Worm (Caenorhabditis elegans): ENCODE data around the gene srw-66.
A peak's percentile ranks its signal among the peaks of the same experiment; 100 is the strongest.

srw-66 gene

ce11 chrII:1246855-1247259 lies 24.9 kb downstream of the srw-66 start (continued):
- no peak for TF ChIP-seq madf-2 (tag; optimal IDR thresholded peaks at IDR 0.05)
- no peak for TF ChIP-seq pax-1 (tag; optimal IDR thresholded peaks at IDR 0.05)
- TF ChIP-seq nhr-232 (tag; optimal IDR thresholded peaks at IDR 0.05): no peak
- peak; percentile 95 for TF ChIP-seq ref-2 (tag; optimal IDR thresholded peaks at IDR 0.05)
- TF ChIP-seq tbx-2 (tag; optimal IDR thresholded peaks at IDR 0.05): peak; percentile 86
- no peak for TF ChIP-seq ttx-3 (tag; optimal IDR thresholded peaks at IDR 0.05)
- TF ChIP-seq pat-9 (tag; optimal IDR thresholded peaks at IDR 0.05): no peak
- peak; percentile 67 for TF ChIP-seq ceh-2 (tag; optimal IDR thresholded peaks at IDR 0.05)
- no peak for TF ChIP-seq pqm-1 (tag; optimal IDR thresholded peaks at IDR 0.05)
- no peak for TF ChIP-seq K09A11.1 (tag; optimal IDR thresholded peaks at IDR 0.05; ENCODE audit: insufficient read depth)
- peak; percentile 39 for TF ChIP-seq unc-86 (tag; optimal IDR thresholded peaks at IDR 0.05)
- TF ChIP-seq sox-4 (tag; optimal IDR thresholded peaks at IDR 0.05): peak; percentile 23
- no peak for TF ChIP-seq hlh-13 (GFP tag; optimal IDR thresholded peaks at IDR 0.05)
- no peak for TF ChIP-seq pag-3 (tag; optimal IDR thresholded peaks at IDR 0.05; ENCODE audit: borderline replicate concordance)
- no peak for TF ChIP-seq gmeb-2 (tag; optimal IDR thresholded peaks at IDR 0.05)
- TF ChIP-seq C08G9.2 (tag; optimal IDR thresholded peaks at IDR 0.05): peak; percentile 68

- TF ChIP-seq nfya-1 (tag; optimal IDR thresholded peaks at IDR 0.05) (no peak), madf-2 (tag; optimal IDR thresholded peaks at IDR 0.05) (no peak), ceh-6 (GFP tag; optimal IDR thresholded peaks at IDR 0.05) (no peak)
Measured at ce11 chrII:1245783-1246182, 25.9 kb downstream of the srw-66 start.

ce11 chrII:1244420-1244959 lies 27.2 kb downstream of the srw-66 start:
- no peak for TF ChIP-seq C38D4.7 (GFP tag; optimal IDR thresholded peaks at IDR 0.05)
- peak; percentile 28 for TF ChIP-seq mec-3 (tag; optimal IDR thresholded peaks at IDR 0.05; ENCODE audit: borderline replicate concordance)
- no peak for TF ChIP-seq che-1 (tag; optimal IDR thresholded peaks at IDR 0.05)
- no peak for TF ChIP-seq gmeb-2 (tag; optimal IDR thresholded peaks at IDR 0.05)
- TF ChIP-seq madf-2 (tag; optimal IDR thresholded peaks at IDR 0.05): no peak
- no peak for TF ChIP-seq unc-3 (GFP tag; conservative IDR thresholded peaks at IDR 0.05)
- TF ChIP-seq unc-3 (tag; optimal IDR thresholded peaks at IDR 0.05): no peak
- no peak for TF ChIP-seq lin-11 (tag; optimal IDR thresholded peaks at IDR 0.05)
- TF ChIP-seq C08G9.2 (tag; optimal IDR thresholded peaks at IDR 0.05): peak; percentile 2

ce11 chrII:1242475-1242874 lies 29.2 kb downstream of the srw-66 start:
- TF ChIP-seq zip-5 (tag; optimal IDR thresholded peaks at IDR 0.05): no peak
- no peak for TF ChIP-seq odd-2 (tag; optimal IDR thresholded peaks at IDR 0.05)
- no peak for TF ChIP-seq pros-1 (tag; optimal IDR thresholded peaks at IDR 0.05)
- no peak for TF ChIP-seq ama-1 (optimal IDR thresholded peaks at IDR 0.05)
- no peak for TF ChIP-seq npax-4 (tag; optimal IDR thresholded peaks at IDR 0.05)
- TF ChIP-seq ztf-16 (tag; optimal IDR thresholded peaks at IDR 0.05): peak; percentile 39
- no peak for TF ChIP-seq nhr-232 (tag; optimal IDR thresholded peaks at IDR 0.05)
- peak; percentile 23 for TF ChIP-seq dve-1 (tag; optimal IDR thresholded peaks at IDR 0.05)
- no peak for TF ChIP-seq ceh-30 (tag; optimal IDR thresholded peaks at IDR 0.05)
- TF ChIP-seq K02D7.2 (tag; optimal IDR thresholded peaks at IDR 0.05): no peak
- no peak for TF ChIP-seq gmeb-2 (tag; optimal IDR thresholded peaks at IDR 0.05)
- TF ChIP-seq sox-2 (GFP tag; IDR thresholded peaks at IDR 0.05): no peak
- TF ChIP-seq T23F11.4 (GFP tag; optimal IDR thresholded peaks at IDR 0.05): no peak
- TF ChIP-seq ceh-6 (GFP tag; optimal IDR thresholded peaks at IDR 0.05): peak; percentile 30
- peak; percentile 72 for TF ChIP-seq ref-2 (tag; optimal IDR thresholded peaks at IDR 0.05)
- peak; percentile 51 for TF ChIP-seq ceh-31 (tag; optimal IDR thresholded peaks at IDR 0.05)
- no peak for TF ChIP-seq K09A11.1 (tag; optimal IDR thresholded peaks at IDR 0.05; ENCODE audit: insufficient read depth)
- TF ChIP-seq rnt-1 (tag; optimal IDR thresholded peaks at IDR 0.05): peak; percentile 22
- peak; percentile 20 for TF ChIP-seq elt-2 (tag; optimal IDR thresholded peaks at IDR 0.05)
- TF ChIP-seq ceh-34 (tag; optimal IDR thresholded peaks at IDR 0.05): peak; percentile 29
- no peak for TF ChIP-seq pax-1 (tag; optimal IDR thresholded peaks at IDR 0.05)
- TF ChIP-seq unc-55 (GFP tag; optimal IDR thresholded peaks at IDR 0.05): peak; percentile 79
- TF ChIP-seq unc-42 (tag; optimal IDR thresholded peaks at IDR 0.05): no peak
- TF ChIP-seq syd-9 (tag; optimal IDR thresholded peaks at IDR 0.05): peak; percentile 1
- peak; percentile 58 for TF ChIP-seq tbx-2 (tag; optimal IDR thresholded peaks at IDR 0.05)
- peak; percentile 15 for TF ChIP-seq ceh-18 (tag; optimal IDR thresholded peaks at IDR 0.05)
- no peak for TF ChIP-seq nhr-11 (tag; optimal IDR thresholded peaks at IDR 0.05)
- TF ChIP-seq sdc-2 (tag; optimal IDR thresholded peaks at IDR 0.05): no peak
- no peak for TF ChIP-seq hlh-13 (GFP tag; optimal IDR thresholded peaks at IDR 0.05)
- no peak for TF ChIP-seq madf-2 (tag; optimal IDR thresholded peaks at IDR 0.05)
- TF ChIP-seq ceh-14 (tag; optimal IDR thresholded peaks at IDR 0.05): no peak
- peak; percentile 16 for TF ChIP-seq C08G9.2 (tag; optimal IDR thresholded peaks at IDR 0.05)
- TF ChIP-seq che-1 (tag; optimal IDR thresholded peaks at IDR 0.05): peak; percentile 4
